Fruit fly (Drosophila melanogaster): ENCODE results near the gene Naa40.

The Naa40 gene

dm6 chr3R:29736678-29737093, 11.9 kb upstream of the Naa40 start, which contains the start of the genes CG7601 and CIA30 (continued):
- TF ChIP-seq fd102C (GFP tag; optimal IDR thresholded peaks at IDR 0.05) (peak; percentile 83), Antp (GFP tag; optimal IDR thresholded peaks at IDR 0.05) (peak; percentile 99), CG15479 (GFP tag; optimal IDR thresholded peaks at IDR 0.05) (peak; percentile 28), CG8359 (GFP tag; optimal IDR thresholded peaks at IDR 0.05; ENCODE audit: borderline replicate concordance) (peak; percentile 89), CG32532 (GFP tag; IDR thresholded peaks at IDR 0.05) (peak; percentile 100), CG6654 (GFP tag; optimal IDR thresholded peaks at IDR 0.05) (peak; percentile 92), Hr3 (GFP tag; optimal IDR thresholded peaks at IDR 0.05) (peak; percentile 97), CG2129 (GFP tag; IDR thresholded peaks at IDR 0.05; ENCODE audit: partially characterized antibody) (no peak), usp (GFP tag; optimal IDR thresholded peaks at IDR 0.05) (no peak), CG4730 (GFP tag; IDR thresholded peaks at IDR 0.05) (peak; percentile 100), lov (optimal IDR thresholded peaks at IDR 0.05) (no peak), lov (GFP tag; IDR thresholded peaks at IDR 0.05) (peak; percentile 100), Sry-β (GFP tag; optimal IDR thresholded peaks at IDR 0.05) (peak; percentile 56), bsh (GFP tag; optimal IDR thresholded peaks at IDR 0.05) (peak; percentile 91 to 96), Dad (GFP tag; optimal IDR thresholded peaks at IDR 0.05) (peak; percentile 98), B-H1 (GFP tag; IDR thresholded peaks at IDR 0.05) (peak; percentile 100), CG31365 (tag; optimal IDR thresholded peaks at IDR 0.05) (peak; percentile 94), zen2 (GFP tag; IDR thresholded peaks at IDR 0.05; ENCODE audit: partially characterized antibody) (no peak), CTCF (GFP tag; optimal IDR thresholded peaks at IDR 0.05) (peak; percentile 63), CG11504 (tag; optimal IDR thresholded peaks at IDR 0.05) (peak; percentile 97), CG9876 (GFP tag; optimal IDR thresholded peaks at IDR 0.05) (peak; percentile 99), CG2116 (GFP tag; optimal IDR thresholded peaks at IDR 0.05) (peak; percentile 80), Ets97D (GFP tag; optimal IDR thresholded peaks at IDR 0.05) (peak; percentile 97), ara (GFP tag; IDR thresholded peaks at IDR 0.05) (peak; percentile 100), fd3F (GFP tag; optimal IDR thresholded peaks at IDR 0.05) (peak; percentile 96), CG2202 (tag; optimal IDR thresholded peaks at IDR 0.05) (peak; percentile 85), fru (optimal IDR thresholded peaks at IDR 0.05) (no peak), CG5180 (GFP tag; optimal IDR thresholded peaks at IDR 0.05) (peak; percentile 92), esg (GFP tag; conservative IDR thresholded peaks at IDR 0.05) (peak; percentile 100), CG10565 (GFP tag; optimal IDR thresholded peaks at IDR 0.05) (peak; percentile 96), Hr78 (GFP tag; optimal IDR thresholded peaks at IDR 0.05) (peak in 1 of 2 experiments; percentile 94), CG13296 (GFP tag; optimal IDR thresholded peaks at IDR 0.05) (peak; percentile 97), CHES-1-like (GFP tag; optimal IDR thresholded peaks at IDR 0.05) (peak; percentile 99), br (optimal IDR thresholded peaks at IDR 0.05) (no peak), luna (GFP tag; optimal IDR thresholded peaks at IDR 0.05) (peak; percentile 99), HHEX (GFP tag; optimal IDR thresholded peaks at IDR 0.05) (peak; percentile 98), Ets65A (GFP tag) (peak; percentile 100), az2 (GFP tag; optimal IDR thresholded peaks at IDR 0.05) (peak; percentile 98), tin (GFP tag; optimal IDR thresholded peaks at IDR 0.05) (peak; percentile 99), HLH4C (GFP tag; IDR thresholded peaks at IDR 0.05; ENCODE audit: partially characterized antibody) (no peak), CG8924 (tag; optimal IDR thresholded peaks at IDR 0.05) (peak; percentile 97), Fer2 (tag; optimal IDR thresholded peaks at IDR 0.05) (peak; percentile 99), yki (optimal IDR thresholded peaks at IDR 0.05) (no peak), CG11696 (GFP tag; IDR thresholded peaks at IDR 0.05) (peak; percentile 99), corto (GFP tag; optimal IDR thresholded peaks at IDR 0.05) (peak; percentile 88), jumu (GFP tag; optimal IDR thresholded peaks at IDR 0.05) (peak; percentile 99), Hr51 (GFP tag; optimal IDR thresholded peaks at IDR 0.05) (peak; percentile 95 to 98), jing (GFP tag; optimal IDR thresholded peaks at IDR 0.05) (peak; percentile 91), Deaf1 (tag; optimal IDR thresholded peaks at IDR 0.05) (no peak), h (optimal IDR thresholded peaks at IDR 0.05) (no peak), so (GFP tag; IDR thresholded peaks at IDR 0.05) (peak; percentile 100), CG13894 (tag; optimal IDR thresholded peaks at IDR 0.05) (peak; percentile 98)
